Fruit fly (Drosophila melanogaster) whole organism, adult: ENCODE results near the gene RapGAP1.

Experiments
- CG11617 ChIP-seq: fragments of 200-800 bp; sonication (Bioruptor generic); optimal IDR thresholded peaks from 2 replicates; lab custom pipeline; 2017; ENCODE audit warnings: mild to moderate bottlenecking, missing biosample characterization, missing genetic modification reagents, missing genetic modification characterization
- CG12768 ChIP-seq: fragments of 200-800 bp; sonication (Bioruptor generic); optimal IDR thresholded peaks from 2 replicates; lab custom pipeline; 2017; ENCODE audit warnings: missing biosample characterization, missing genetic modification characterization, mild to moderate bottlenecking, moderate library complexity, missing genetic modification reagents
- CG14711 ChIP-seq: fragments of 200-800 bp; sonication (Bioruptor generic); optimal IDR thresholded peaks from 2 replicates; lab custom pipeline; 2018; ENCODE audit warnings: missing biosample characterization, mild to moderate bottlenecking, missing genetic modification characterization, moderate library complexity
- CG1620 ChIP-seq: fragments of 200-800 bp; sonication (Bioruptor generic); optimal IDR thresholded peaks from 2 replicates; lab custom pipeline; 2016; ENCODE audit warnings: missing biosample characterization, missing genetic modification characterization
- CG33017 ChIP-seq: fragments of 200-800 bp; sonication (Bioruptor generic); optimal IDR thresholded peaks from 2 replicates; lab custom pipeline; 2018; ENCODE audit warnings: missing biosample characterization, mild to moderate bottlenecking, missing genetic modification characterization, moderate library complexity
- CG5204 ChIP-seq: fragments of 200-800 bp; sonication (Bioruptor generic); optimal IDR thresholded peaks from 2 replicates; lab custom pipeline; 2016; ENCODE audit warnings: missing biosample characterization, missing genetic modification characterization
- CG7045 ChIP-seq: fragments of 200-800 bp; sonication (Bioruptor generic); optimal IDR thresholded peaks from 2 replicates; lab custom pipeline; 2017; ENCODE audit warnings: missing biosample characterization, mild to moderate bottlenecking, missing genetic modification characterization
- CG7101 ChIP-seq: fragments of 200-800 bp; sonication (Bioruptor generic); optimal IDR thresholded peaks from 2 replicates; lab custom pipeline; 2018; ENCODE audit warnings: missing biosample characterization, mild to moderate bottlenecking, missing genetic modification characterization, moderate library complexity
- Clk ChIP-seq: fragments of 200-800 bp; sonication (Bioruptor generic); optimal IDR thresholded peaks from 2 replicates; lab custom pipeline; 2017; ENCODE audit warnings: missing biosample characterization, missing genetic modification characterization
- Crg-1 ChIP-seq: fragments of 200-800 bp; sonication (Bioruptor generic); optimal IDR thresholded peaks from 2 replicates; lab custom pipeline; 2016; ENCODE audit warnings: missing biosample characterization, missing genetic modification characterization
- Hr96 ChIP-seq: fragments of 200-800 bp; sonication (Bioruptor generic); optimal IDR thresholded peaks from 2 replicates; lab custom pipeline; 2016; ENCODE audit warnings: missing biosample characterization, missing genetic modification characterization
- Mnt ChIP-seq: fragments of 200-800 bp; sonication (Bioruptor generic); optimal IDR thresholded peaks from 2 replicates; lab custom pipeline; 2016; ENCODE audit warnings: missing biosample characterization, mild to moderate bottlenecking, missing genetic modification characterization
- bab1 ChIP-seq: fragments of 200-800 bp; sonication (Bioruptor generic); optimal IDR thresholded peaks from 3 replicates; lab custom pipeline; 2019; ENCODE audit warnings: missing biosample characterization, mild to moderate bottlenecking, missing genetic modification characterization, moderate library complexity
- cic ChIP-seq: fragments of 200-800 bp; sonication (Bioruptor generic); optimal IDR thresholded peaks from 2 replicates; lab custom pipeline; 2017; ENCODE audit warnings: missing biosample characterization, mild to moderate bottlenecking, missing genetic modification characterization, moderate library complexity
- cnc ChIP-seq, 2 experiments: fragments of >200 bp; optimal IDR thresholded peaks; 2 replicates each; lab custom pipeline; 2017
- kay ChIP-seq: fragments of 200-800 bp; sonication (Bioruptor generic); peaks from one replicate; lab custom pipeline; 2016; ENCODE audit warnings: missing biosample characterization, missing genetic modification characterization, borderline replicate concordance
- ovo ChIP-seq: fragments of 200-800 bp; sonication (Bioruptor generic); optimal IDR thresholded peaks from 2 replicates; lab custom pipeline; 2016; ENCODE audit warnings: missing biosample characterization, missing genetic modification characterization
- pad ChIP-seq: fragments of 200-800 bp; sonication (Bioruptor generic); optimal IDR thresholded peaks from 3 replicates; lab custom pipeline; 2017; ENCODE audit warnings: missing biosample characterization, missing genetic modification characterization, mild to moderate bottlenecking, moderate library complexity, missing genetic modification reagents
- tj ChIP-seq: fragments of 200-800 bp; sonication (Bioruptor generic); optimal IDR thresholded peaks from 3 replicates; lab custom pipeline; 2017; ENCODE audit warnings: missing biosample characterization, mild to moderate bottlenecking, missing genetic modification characterization, moderate library complexity
- toe ChIP-seq: fragments of 200-800 bp; sonication (Bioruptor generic); optimal IDR thresholded peaks from 2 replicates; lab custom pipeline; 2016; ENCODE audit warnings: missing biosample characterization, missing genetic modification characterization

The RapGAP1 gene

DNA sequence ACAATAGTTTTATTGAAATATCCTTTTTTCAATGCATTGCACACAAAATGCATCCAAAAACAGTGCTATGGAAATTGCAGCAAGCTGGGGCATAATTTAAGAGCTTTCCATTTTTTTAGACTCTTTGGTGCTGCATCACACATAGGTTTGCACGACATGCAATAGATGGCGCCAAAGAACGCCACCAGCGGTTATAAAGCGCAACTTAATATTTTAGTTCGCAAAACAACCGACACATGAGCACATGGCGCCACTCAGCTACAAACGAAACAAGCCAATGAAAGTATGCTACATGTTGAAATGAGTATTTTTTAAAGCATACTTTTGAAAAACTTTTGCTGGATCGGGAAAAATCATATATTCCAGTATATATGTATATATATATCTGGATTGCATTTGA is 43.9 kb downstream of the RapGAP1 start:
- TF ChIP-seq toe (peak; percentile 78), CG12768 (GFP tag; lab: Kevin White, UChicago) (no peak), Mnt (GFP tag; lab: Kevin White, UChicago) (peak; percentile 72), tj (peak; percentile 26), CG7045 (peak; percentile 65), cnc (optimal IDR thresholded peaks at IDR 0.05; lab: Kevin White, UChicago) (no peak), bab1 (GFP tag; lab: Kevin White, UChicago) (peak; percentile 83), CG1620 (GFP tag; lab: Kevin White, UChicago) (peak; percentile 94), cic (GFP tag; lab: Kevin White, UChicago) (no peak), Crg-1 (GFP tag; lab: Kevin White, UChicago) (peak; percentile 81), Hr96 (GFP tag; lab: Kevin White, UChicago) (peak; percentile 78), CG5204 (GFP tag; lab: Kevin White, UChicago) (peak; percentile 58), kay (GFP tag; lab: Kevin White, UChicago) (no peak), CG33017 (tag; lab: Kevin White, UChicago) (no peak), pad (GFP tag; lab: Kevin White, UChicago) (peak; percentile 69), ovo (peak; percentile 68), CG14711 (tag; lab: Kevin White, UChicago) (peak; percentile 35), CG7101 (tag; lab: Kevin White, UChicago) (peak; percentile 82), Clk (GFP tag; lab: Kevin White, UChicago) (no peak), CG11617 (GFP tag; lab: Kevin White, UChicago) (no peak)

dm6 chr2L:7534024-7534423 is 44.8 kb downstream of the RapGAP1 start:
- no peak for TF ChIP-seq CG14711 (tag; lab: Kevin White, UChicago)
- no peak for TF ChIP-seq kay (GFP tag; lab: Kevin White, UChicago)
- TF ChIP-seq CG7045, result no peak
- TF ChIP-seq CG1620 (GFP tag; lab: Kevin White, UChicago), result no peak
- no peak for TF ChIP-seq bab1 (GFP tag; lab: Kevin White, UChicago)
- TF ChIP-seq cic (GFP tag; lab: Kevin White, UChicago), result no peak
- TF ChIP-seq CG33017 (tag; lab: Kevin White, UChicago), result no peak
- TF ChIP-seq ovo, result no peak
- no peak for TF ChIP-seq Hr96 (GFP tag; lab: Kevin White, UChicago)
- no peak for TF ChIP-seq CG5204 (GFP tag; lab: Kevin White, UChicago)
- no peak for TF ChIP-seq Crg-1 (GFP tag; lab: Kevin White, UChicago)
- no peak for TF ChIP-seq tj
- TF ChIP-seq cnc (optimal IDR thresholded peaks at IDR 0.05; lab: Kevin White, UChicago), result no peak
- TF ChIP-seq Mnt (GFP tag; lab: Kevin White, UChicago), result no peak
- no peak for TF ChIP-seq CG11617 (GFP tag; lab: Kevin White, UChicago)

- TF ChIP-seq CG14711 (tag; lab: Kevin White, UChicago) (no peak), Clk (GFP tag; lab: Kevin White, UChicago) (no peak), cnc (optimal IDR thresholded peaks at IDR 0.05; lab: Kevin White, UChicago) (no peak), CG5204 (GFP tag; lab: Kevin White, UChicago) (no peak), Hr96 (GFP tag; lab: Kevin White, UChicago) (no peak), Mnt (GFP tag; lab: Kevin White, UChicago) (no peak), CG7101 (tag; lab: Kevin White, UChicago) (no peak), toe (no peak), CG1620 (GFP tag; lab: Kevin White, UChicago) (no peak), pad (GFP tag; lab: Kevin White, UChicago) (no peak)
These were observed 46.0 kb downstream of the RapGAP1 start for dm6 chr2L:7532644-7533324.

DNA sequence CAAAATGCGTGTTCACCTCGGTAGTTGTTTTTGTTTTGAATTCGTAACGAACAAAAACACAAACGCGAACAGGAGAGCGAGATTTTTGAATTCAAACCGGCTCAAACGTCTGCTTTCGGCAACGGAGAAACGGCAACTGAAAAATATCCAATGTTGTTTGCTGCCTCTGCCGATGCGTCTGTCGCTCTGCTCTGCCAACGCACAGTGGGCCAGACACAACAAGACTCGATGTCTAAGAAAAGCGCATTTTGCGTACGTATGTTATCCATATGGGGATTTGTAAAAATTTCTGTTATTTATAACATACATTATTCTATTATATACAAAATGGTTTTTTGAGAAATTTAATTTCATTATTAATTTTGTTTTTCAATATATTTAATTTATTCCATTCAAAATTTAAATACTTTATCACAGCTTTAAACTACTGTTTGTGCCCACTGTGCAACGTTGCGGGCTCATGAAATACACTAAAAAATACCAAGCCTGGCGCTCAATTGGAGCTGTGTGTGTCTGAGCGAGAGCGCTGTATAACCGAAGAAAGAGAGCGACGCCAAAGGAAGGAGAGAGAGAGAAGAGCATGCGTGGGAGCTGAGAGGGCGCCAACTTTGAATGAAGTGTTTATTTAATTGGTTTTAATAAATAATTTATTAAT is 48.2 kb downstream of the RapGAP1 start:
- TF ChIP-seq CG7101 (tag; lab: Kevin White, UChicago) (peak; percentile 97), CG7045 (peak; percentile 98), CG14711 (tag; lab: Kevin White, UChicago) (peak; percentile 92), Hr96 (GFP tag; lab: Kevin White, UChicago) (peak; percentile 76), CG33017 (tag; lab: Kevin White, UChicago) (peak; percentile 97), Mnt (GFP tag; lab: Kevin White, UChicago) (peak; percentile 81), bab1 (GFP tag; lab: Kevin White, UChicago) (peak; percentile 94), pad (GFP tag; lab: Kevin White, UChicago) (peak; percentile 86), CG12768 (GFP tag; lab: Kevin White, UChicago) (peak; percentile 98), Crg-1 (GFP tag; lab: Kevin White, UChicago) (peak; percentile 91), kay (GFP tag; lab: Kevin White, UChicago) (peak; percentile 65), tj (peak; percentile 81), cnc (optimal IDR thresholded peaks at IDR 0.05; lab: Kevin White, UChicago) (no peak), CG11617 (GFP tag; lab: Kevin White, UChicago) (peak; percentile 97), Clk (GFP tag; lab: Kevin White, UChicago) (peak; percentile 97), toe (peak; percentile 89), CG5204 (GFP tag; lab: Kevin White, UChicago) (peak; percentile 89), CG1620 (GFP tag; lab: Kevin White, UChicago) (peak; percentile 82), cic (GFP tag; lab: Kevin White, UChicago) (peak; percentile 83), ovo (peak; percentile 93)

DNA sequence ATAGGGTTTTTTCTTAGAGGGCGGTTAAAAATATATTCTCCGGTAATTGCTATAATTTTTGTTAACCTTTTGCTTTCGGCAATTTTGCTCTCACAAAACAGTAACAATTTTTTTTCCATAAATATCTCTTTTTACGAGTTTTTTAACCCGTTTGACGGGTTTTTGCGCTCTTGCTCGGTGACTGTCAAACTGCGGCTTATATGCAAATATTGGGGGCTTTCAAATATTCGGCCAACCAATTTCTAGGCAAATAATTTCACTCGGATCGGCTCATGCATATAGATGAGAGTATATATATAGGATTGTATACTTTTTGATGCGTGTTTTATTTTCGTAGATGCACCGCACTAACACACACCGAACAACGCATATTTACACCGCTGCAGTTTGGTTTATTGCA is 48.8 kb downstream of the RapGAP1 start:
- TF ChIP-seq CG1620 (GFP tag; lab: Kevin White, UChicago) (no peak), cic (GFP tag; lab: Kevin White, UChicago) (no peak), CG14711 (tag; lab: Kevin White, UChicago) (no peak), CG5204 (GFP tag; lab: Kevin White, UChicago) (no peak), CG12768 (GFP tag; lab: Kevin White, UChicago) (no peak), Mnt (GFP tag; lab: Kevin White, UChicago) (no peak), toe (no peak), Hr96 (GFP tag; lab: Kevin White, UChicago) (no peak), Clk (GFP tag; lab: Kevin White, UChicago) (no peak), bab1 (GFP tag; lab: Kevin White, UChicago) (no peak), tj (no peak), ovo (no peak), CG7101 (tag; lab: Kevin White, UChicago) (no peak), Crg-1 (GFP tag; lab: Kevin White, UChicago) (no peak), CG7045 (no peak)
